Worm (Caenorhabditis elegans) whole organism, L4/young adult: Measurements from ENCODE around the gene F53A2.3.

ENCODE experiments used
- W03F9.2 ChIP-seq: fragments of 150-350 bp; optimal IDR thresholded peaks from 2 replicates; lab custom pipeline; 2014; ENCODE audit warnings: missing biosample characterization, missing genetic modification characterization
- him-1 ChIP-seq: sonication (generic microtip); optimal IDR thresholded peaks from 2 replicates; lab custom pipeline; 2016; ENCODE audit warnings: missing genotype, missing genetic modification reagents, missing genetic modification characterization, missing compliant biosample characterization

ce11 chrIII:13370980-13371379 lies 31.4 kb upstream of the F53A2.3 start, which contains the start of gene T03F6.9:
- TF ChIP-seq him-1 (tag; lab: Kevin White, UChicago) (no peak), W03F9.2 (tag; lab: Kevin White, UChicago) (no peak)
